Worm (Caenorhabditis elegans) whole organism, L4 larva: ENCODE measurements around the gene ZK105.14.
"Not testable (repeated sequence)": the region's sequence is repeated elsewhere in the genome, so short reads cannot be mapped to it uniquely, and the experiment has no call there.

Source experiments
- D1046.2 ChIP-seq: fragments of 200-800 bp; sonication (Bioruptor generic); IDR thresholded peaks from 2 replicates; pipeline ENCODE4 v1.3.6; 2022; ENCODE audit warnings: missing genetic modification characterization, missing compliant biosample characterization
- F10B5.3 ChIP-seq: sonication (generic microtip); optimal IDR thresholded peaks from 2 replicates; lab custom pipeline; 2016; ENCODE audit warnings: mild to moderate bottlenecking, missing genetic modification characterization, missing compliant biosample characterization
- F44E2.7 ChIP-seq: fragments of 200-800 bp; sonication (Bioruptor generic); IDR thresholded peaks from 2 replicates; pipeline ENCODE4 v2.1.2; 2022; ENCODE audit warnings: missing genetic modification characterization, missing compliant biosample characterization
- attf-4 ChIP-seq: sonication (generic microtip); optimal IDR thresholded peaks from 3 replicates; lab custom pipeline; 2017; ENCODE audit warnings: missing biosample characterization, missing genetic modification characterization
- ceh-32 ChIP-seq: sonication (generic microtip); optimal IDR thresholded peaks from 2 replicates; lab custom pipeline; 2016; ENCODE audit warnings: mild to moderate bottlenecking, missing genetic modification characterization, missing compliant biosample characterization; ENCODE audit not compliant: poor library complexity
- daf-16 ChIP-seq, 3 experiments: sonication (generic microtip); optimal IDR thresholded peaks; 2 replicates each; lab custom pipeline; 2016 to 2017; ENCODE audit warnings: missing genetic modification characterization in 3 of 3, missing genetic modification reagents in 3 of 3, mild to moderate bottlenecking in 2 of 3, missing compliant biosample characterization in 2 of 3, missing biosample characterization in 1 of 3, moderate library complexity in 1 of 3
- daf-19 ChIP-seq: fragments of 200-800 bp; sonication (Bioruptor generic); conservative IDR thresholded peaks from 2 replicates; pipeline ENCODE4 v1.3.6; 2022; ENCODE audit warnings: missing genetic modification characterization, missing compliant biosample characterization
- dmd-9 ChIP-seq: fragments of 200-800 bp; sonication (Bioruptor generic); IDR thresholded peaks from 2 replicates; pipeline ENCODE4 v1.3.6; 2022; ENCODE audit warnings: missing genetic modification reagents, missing genetic modification characterization, missing compliant biosample characterization
- dpl-1 ChIP-seq: fragments of 150-350 bp; optimal IDR thresholded peaks from 2 replicates; lab custom pipeline; 2014; ENCODE audit warnings: missing biosample characterization, missing genetic modification reagents, missing genetic modification characterization
- dve-1 ChIP-seq: sonication (generic microtip); optimal IDR thresholded peaks from 2 replicates; lab custom pipeline; 2017; ENCODE audit warnings: antibody characterized with exemption, mild to moderate bottlenecking, missing genetic modification characterization, missing compliant biosample characterization; ENCODE audit not compliant: insufficient read depth
- egl-27 ChIP-seq: sonication (generic microtip); optimal IDR thresholded peaks from 3 replicates; lab custom pipeline; 2017; ENCODE audit warnings: missing biosample characterization, missing genetic modification reagents, missing genetic modification characterization
- fos-1 ChIP-seq: fragments of 150-350 bp; optimal IDR thresholded peaks from 2 replicates; lab custom pipeline; 2014; ENCODE audit warnings: missing biosample characterization, missing genetic modification characterization
- hif-1 ChIP-seq, 2 experiments: sonication (generic microtip); optimal IDR thresholded peaks; 2 replicates each; lab custom pipeline; 2016 to 2017; ENCODE audit warnings: missing compliant biosample characterization in 2 of 2, missing genetic modification characterization in 2 of 2, missing genetic modification reagents in 2 of 2, missing genotype in 2 of 2, mild to moderate bottlenecking in 1 of 2
- hlh-11 ChIP-seq: fragments of 200-800 bp; sonication (Bioruptor generic); optimal IDR thresholded peaks from 2 replicates; lab custom pipeline; 2018; ENCODE audit warnings: mild to moderate bottlenecking, missing genetic modification characterization, missing compliant biosample characterization
- hlh-30 ChIP-seq: sonication (generic microtip); optimal IDR thresholded peaks from 2 replicates; lab custom pipeline; 2017; ENCODE audit warnings: antibody characterized with exemption, mild to moderate bottlenecking, missing genetic modification characterization, missing compliant biosample characterization; ENCODE audit not compliant: insufficient read depth
- jun-1 ChIP-seq: fragments of 150-350 bp; optimal IDR thresholded peaks from 2 replicates; lab custom pipeline; 2014; ENCODE audit warnings: missing biosample characterization, missing genetic modification reagents, missing genetic modification characterization
- lim-7 ChIP-seq: fragments of 200-800 bp; sonication (Bioruptor generic); IDR thresholded peaks from 2 replicates; pipeline ENCODE4 v1.3.6; 2022; ENCODE audit warnings: missing genetic modification characterization, missing compliant biosample characterization
- lin-15B ChIP-seq: fragments of 150-350 bp; sonication (generic microtip); optimal IDR thresholded peaks from 3 replicates; lab custom pipeline; 2014; ENCODE audit warnings: missing biosample characterization, missing genetic modification characterization
- lin-29 ChIP-seq: fragments of 200-800 bp; sonication (Bioruptor generic); IDR thresholded peaks from 2 replicates; pipeline ENCODE4 v1.3.6; 2022; ENCODE audit warnings: missing genetic modification reagents, missing genetic modification characterization, missing compliant biosample characterization
- lin-38 ChIP-seq: fragments of 200-800 bp; sonication (Bioruptor generic); IDR thresholded peaks from 2 replicates; pipeline ENCODE4 v1.3.6; 2022; ENCODE audit warnings: missing genetic modification reagents, missing genetic modification characterization, missing compliant biosample characterization
- lin-39 ChIP-seq: fragments of 150-350 bp; optimal IDR thresholded peaks from 2 replicates; lab custom pipeline; 2014; ENCODE audit warnings: missing biosample characterization, missing genetic modification reagents, missing genetic modification characterization
- lir-3 ChIP-seq: sonication (generic microtip); optimal IDR thresholded peaks from 2 replicates; lab custom pipeline; 2016; ENCODE audit warnings: mild to moderate bottlenecking, missing genetic modification characterization, missing compliant biosample characterization
- lsy-2 ChIP-seq, 2 experiments: fragments of 150-350 bp in 1 of 2; sonication (generic microtip) in 1 of 2; optimal IDR thresholded peaks; 2 replicates each; lab custom pipeline; 2014 to 2017; ENCODE audit warnings: missing biosample characterization in 2 of 2, missing genetic modification characterization in 2 of 2
- madf-9 ChIP-seq: fragments of 200-800 bp; sonication (Bioruptor generic); conservative IDR thresholded peaks from 2 replicates; pipeline ENCODE4 v1.3.6; 2022; ENCODE audit warnings: missing genetic modification reagents, missing genetic modification characterization, missing compliant biosample characterization
- mdl-1 ChIP-seq, 2 experiments: fragments of 150-350 bp in 1 of 2; sonication (generic microtip) in 1 of 2; optimal IDR thresholded peaks; 2 replicates each; lab custom pipeline; 2014 to 2017; ENCODE audit warnings: missing biosample characterization in 2 of 2, missing genetic modification characterization in 2 of 2
- mdt-29 ChIP-seq: fragments of 200-800 bp; sonication (Bioruptor generic); IDR thresholded peaks from 2 replicates; pipeline ENCODE4 v1.3.6; 2022; ENCODE audit warnings: missing genetic modification reagents, missing genetic modification characterization, missing compliant biosample characterization
- mes-2 ChIP-seq: sonication (generic microtip); optimal IDR thresholded peaks from 2 replicates; lab custom pipeline; 2016; ENCODE audit warnings: missing genotype, mild to moderate bottlenecking, missing genetic modification characterization, missing compliant biosample characterization; ENCODE audit not compliant: poor library complexity, severe bottlenecking
- nhr-11 ChIP-seq: fragments of 150-350 bp; optimal IDR thresholded peaks from 2 replicates; lab custom pipeline; 2014; ENCODE audit warnings: missing biosample characterization, missing genetic modification characterization
- set-16 ChIP-seq: fragments of 200-800 bp; sonication (Bioruptor generic); IDR thresholded peaks from 2 replicates; pipeline ENCODE4 v1.3.6; 2022; ENCODE audit warnings: missing genetic modification reagents, missing genetic modification characterization, missing compliant biosample characterization
- skn-1 ChIP-seq: fragments of 150-350 bp; optimal IDR thresholded peaks from 2 replicates; lab custom pipeline; 2014; ENCODE audit warnings: missing biosample characterization, missing genetic modification characterization
- tra-1 ChIP-seq: fragments of 200-800 bp; sonication (Bioruptor generic); IDR thresholded peaks from 2 replicates; pipeline ENCODE4 v1.3.6; 2022; ENCODE audit warnings: missing genetic modification reagents, missing genetic modification characterization, missing compliant biosample characterization
- unc-130 ChIP-seq: sonication (generic microtip); optimal IDR thresholded peaks from 2 replicates; lab custom pipeline; 2016; ENCODE audit warnings: missing genetic modification reagents, missing genetic modification characterization, missing compliant biosample characterization
- unc-39 ChIP-seq: sonication (generic microtip); optimal IDR thresholded peaks from 2 replicates; lab custom pipeline; 2017; ENCODE audit warnings: missing biosample characterization, missing genetic modification characterization
- zag-1 ChIP-seq: fragments of 150-350 bp; optimal IDR thresholded peaks from 2 replicates; lab custom pipeline; 2014; ENCODE audit warnings: missing biosample characterization, missing genetic modification characterization
- zfp-3 ChIP-seq: fragments of 200-800 bp; sonication (Bioruptor generic); conservative IDR thresholded peaks from 2 replicates; pipeline ENCODE4 v1.3.6; 2022; ENCODE audit warnings: missing genetic modification reagents, missing genetic modification characterization, missing compliant biosample characterization
- ztf-7 ChIP-seq: fragments of 150-350 bp; optimal IDR thresholded peaks from 2 replicates; lab custom pipeline; 2014; ENCODE audit warnings: missing biosample characterization, missing genetic modification characterization

Gene ZK105.14

ce11 chrV:7705316-7705715 lies 16.5 kb downstream of the ZK105.14 start, which contains the start of gene srw-3:
srw-3 (plus strand) TSS chrV:7705616.
- TF ChIP-seq daf-19 (GFP tag; lab: Robert Waterston, UW) (no peak), dve-1 (no peak), mdt-29 (GFP tag; lab: Robert Waterston, UW) (no peak), lin-29 (GFP tag; lab: Robert Waterston, UW) (no peak), ceh-32 (tag; lab: Kevin White, UChicago) (no peak), mdl-1 (tag; optimal IDR thresholded peaks at IDR 0.05; lab: Kevin White, UChicago) (no peak), attf-4 (tag; lab: Kevin White, UChicago) (no peak), madf-9 (GFP tag; lab: Robert Waterston, UW) (no peak), skn-1 (no peak), lim-7 (GFP tag; lab: Robert Waterston, UW) (no peak), D1046.2 (GFP tag; lab: Robert Waterston, UW) (no peak), lsy-2 (tag; optimal IDR thresholded peaks at IDR 0.05; lab: Kevin White, UChicago) (no peak), F44E2.7 (no peak), dmd-9 (GFP tag; lab: Robert Waterston, UW) (no peak), lin-39 (no peak), lir-3 (tag; lab: Kevin White, UChicago) (no peak), ztf-7 (tag; lab: Kevin White, UChicago) (no peak)

ce11 chrV:7703536-7703935 lies 18.3 kb downstream of the ZK105.14 start, which contains the start of gene srsx-40:
srsx-40 (minus strand) TSS chrV:7703636.
- not testable (repeated sequence) for TF ChIP-seq tra-1 (GFP tag; lab: Robert Waterston, UW); nhr-11 (tag; lab: Kevin White, UChicago); set-16

ce11 chrV:7696842-7697241 lies 25.0 kb downstream of the ZK105.14 start, which contains the start of gene ZK105.3:
ZK105.3 (plus strand) TSS chrV:7697142.
- TF ChIP-seq zag-1 (no peak), dpl-1 (no peak)

- TF ChIP-seq lsy-2 (tag; optimal IDR thresholded peaks at IDR 0.05; lab: Kevin White, UChicago) (no peak), unc-39 (tag; lab: Kevin White, UChicago) (no peak), lir-3 (tag; lab: Kevin White, UChicago) (no peak), hlh-11 (no peak), hif-1 (tag; optimal IDR thresholded peaks at IDR 0.05; lab: Kevin White, UChicago) (no peak), jun-1 (tag; lab: Kevin White, UChicago) (no peak), mes-2 (no peak), zfp-3 (no peak), unc-130 (GFP tag; lab: Kevin White, UChicago) (no peak), lim-7 (GFP tag; lab: Robert Waterston, UW) (no peak), lin-15B (tag; lab: Kevin White, UChicago) (no peak), F10B5.3 (tag; lab: Kevin White, UChicago) (no peak), fos-1 (tag; lab: Kevin White, UChicago) (no peak), lin-38 (no peak), daf-16 (GFP tag; optimal IDR thresholded peaks at IDR 0.05; lab: Kevin White, UChicago) (no peak), daf-16 (tag; optimal IDR thresholded peaks at IDR 0.05; lab: Kevin White, UChicago) (no peak), egl-27 (tag; lab: Kevin White, UChicago) (no peak), madf-9 (GFP tag; lab: Robert Waterston, UW) (no peak), hlh-30 (tag; lab: Kevin White, UChicago) (no peak)
Observed at ce11 chrV:7693394-7693793, 28.5 kb downstream of the ZK105.14 start, which contains the start of gene C12D5.10. C12D5.10 (minus strand) TSS chrV:7693494.
